Worm (Caenorhabditis elegans): ENCODE measurements around the gene str-81.

ce11 chrV:19240129-19240528 lies 10.8 kb downstream of the str-81 start, which contains the start of the genes fbxb-115 and fbxb-1:
- TF ChIP-seq egl-27 (tag; optimal IDR thresholded peaks at IDR 0.05) (no peak), nhr-76 (tag; optimal IDR thresholded peaks at IDR 0.05) (no peak), fkh-10 (GFP tag; optimal IDR thresholded peaks at IDR 0.05) (no peak), ceh-82 (tag; optimal IDR thresholded peaks at IDR 0.05) (no peak), pqm-1 (tag; optimal IDR thresholded peaks at IDR 0.05) (no peak), lin-39 (tag; optimal IDR thresholded peaks at IDR 0.05) (no peak), ztf-11 (tag; optimal IDR thresholded peaks at IDR 0.05) (no peak), sea-2 (GFP tag; optimal IDR thresholded peaks at IDR 0.05) (no peak), aly-2 (tag; optimal IDR thresholded peaks at IDR 0.05) (no peak), ztf-4 (tag; optimal IDR thresholded peaks at IDR 0.05) (no peak), fos-1 (tag; optimal IDR thresholded peaks at IDR 0.05) (no peak)
